Worm (Caenorhabditis elegans): ENCODE data around the gene nhr-136.
A peak's percentile ranks its signal among the peaks of the same experiment; 100 is the strongest.

nhr-136 gene

ce11 chrV:12074886-12075285 is 32.1 kb upstream of the nhr-136 start, which contains the start of gene R07B7.6:
R07B7.6 (minus strand) TSS chrV:12074986.
- TF ChIP-seq mes-4 (tag; optimal IDR thresholded peaks at IDR 0.05) (no peak), efl-1 (GFP tag; optimal IDR thresholded peaks at IDR 0.05) (no peak)

ce11 chrV:12075983-12076382 is 31.0 kb upstream of the nhr-136 start:
- TF ChIP-seq F23B12.7 (tag; optimal IDR thresholded peaks at IDR 0.05; ENCODE audit: insufficient read depth) (peak; percentile 37), nhr-80 (tag; optimal IDR thresholded peaks at IDR 0.05) (peak; percentile 75), lin-40 (tag; optimal IDR thresholded peaks at IDR 0.05) (no peak)

ce11 chrV:12080274-12080673 is 26.7 kb upstream of the nhr-136 start, which contains the start of gene R07B7.9:
R07B7.9 (minus strand) TSS chrV:12080374.
- no peak for TF ChIP-seq Y67H2A.10 (GFP tag; conservative IDR thresholded peaks at IDR 0.05)

DNA sequence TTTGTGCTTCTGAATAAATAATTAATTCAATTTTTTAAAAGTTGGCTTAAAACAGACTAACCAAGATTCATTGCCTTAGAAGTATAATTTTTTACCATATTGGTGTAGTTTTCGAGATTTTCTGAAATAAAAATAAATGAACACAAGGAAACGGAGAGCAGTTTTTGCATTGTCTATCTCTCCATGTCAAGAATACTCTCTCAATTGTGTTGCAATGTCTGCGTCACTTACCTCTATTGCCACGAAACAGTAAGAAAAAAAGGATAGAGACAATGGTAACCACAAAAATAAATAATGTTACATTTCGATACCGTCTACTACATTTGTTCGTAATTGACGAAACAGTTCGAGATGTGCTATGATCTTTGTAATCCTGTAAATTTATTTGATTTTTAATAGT is 24.0 kb upstream of the nhr-136 start, which contains the start of gene R07B7.10:
Gene R07B7.10, plus strand, starts transcription at position 285 of the 400 bp plus-strand sequence.
- no peak for TF ChIP-seq zfh-2 (GFP tag; conservative IDR thresholded peaks at IDR 0.05)
- TF ChIP-seq hmg-1.2 (GFP tag; IDR thresholded peaks at IDR 0.05): peak; percentile 75; the same call in 1 of the 2 replicates

ce11 chrV:12084216-12084615 is 22.7 kb upstream of the nhr-136 start, which contains the start of gene R07B7.8:
R07B7.8 (minus strand) TSS chrV:12084316.
- no peak for TF ChIP-seq C17E4.6 (GFP tag; IDR thresholded peaks at IDR 0.05)

DNA sequence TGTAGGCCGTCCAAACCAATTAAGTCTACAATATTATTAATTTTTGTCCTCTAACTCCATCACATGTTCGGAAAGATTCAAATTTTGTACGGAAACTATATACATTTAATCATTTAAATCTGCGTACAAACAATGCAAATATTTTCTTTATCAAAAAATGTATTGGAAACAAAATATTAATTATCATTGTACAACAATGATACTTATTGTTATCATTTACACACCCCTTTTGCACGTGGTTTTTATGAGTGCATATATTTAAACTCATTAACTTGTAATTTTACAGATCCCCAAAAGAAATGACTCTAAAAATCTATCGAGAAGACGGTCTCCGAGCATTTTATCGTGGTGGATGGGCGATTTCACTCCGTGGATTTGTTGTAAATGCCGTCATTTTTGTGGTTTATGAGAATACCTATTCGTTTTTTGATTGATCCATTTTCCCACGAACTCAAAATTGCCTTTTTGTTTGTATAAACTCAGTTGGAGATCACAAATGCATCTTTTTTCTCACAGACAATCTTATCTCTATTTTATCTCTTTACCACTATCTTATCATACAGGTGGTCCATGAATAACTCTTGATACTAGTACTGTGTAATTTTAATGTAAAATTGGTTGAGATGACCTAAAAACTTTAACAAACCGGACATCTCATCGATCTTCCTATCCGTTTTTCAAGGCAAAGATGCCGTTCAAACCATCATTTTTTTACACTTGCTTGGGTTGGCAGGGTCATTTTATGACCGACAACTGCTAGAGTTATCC is 20.9 kb upstream of the nhr-136 start:
- no peak for TF ChIP-seq Y56A3A.18 (GFP tag; IDR thresholded peaks at IDR 0.05)

ce11 chrV:12086934-12087333 is 20.0 kb upstream of the nhr-136 start, which contains the start of gene gana-1:
gana-1 (plus strand) TSS chrV:12087234.
- no peak for TF ChIP-seq F49E8.2 (tag; optimal IDR thresholded peaks at IDR 0.05; ENCODE audit: insufficient read depth)
- no peak for TF ChIP-seq T07F8.4 (tag; optimal IDR thresholded peaks at IDR 0.05)
- TF ChIP-seq snpc-1.3 (tag; optimal IDR thresholded peaks at IDR 0.05; ENCODE audit: insufficient read depth): no peak
- no peak for TF ChIP-seq B0261.1 (tag; optimal IDR thresholded peaks at IDR 0.05)
- no peak for TF ChIP-seq akir-1 (GFP tag; optimal IDR thresholded peaks at IDR 0.05)
- no peak for TF ChIP-seq D2030.7 (GFP tag; IDR thresholded peaks at IDR 0.05)
- no peak for TF ChIP-seq ceh-40 (GFP tag; IDR thresholded peaks at IDR 0.05)
- no peak for TF ChIP-seq ztf-3 (GFP tag; optimal IDR thresholded peaks at IDR 0.05)
- TF ChIP-seq Y67H2A.10 (GFP tag; conservative IDR thresholded peaks at IDR 0.05): no peak
- no peak for TF ChIP-seq K11D2.4 (GFP tag; IDR thresholded peaks at IDR 0.05)
- no peak for TF ChIP-seq dpff-1 (tag; optimal IDR thresholded peaks at IDR 0.05)
- TF ChIP-seq ztf-6 (GFP tag; IDR thresholded peaks at IDR 0.05): no peak
- no peak for TF ChIP-seq nfya-2 (GFP tag; IDR thresholded peaks at IDR 0.05)
- TF ChIP-seq cebp-1 (GFP tag; IDR thresholded peaks at IDR 0.05): no peak
- no peak for TF ChIP-seq cebp-1 (tag; optimal IDR thresholded peaks at IDR 0.05)
- no peak for TF ChIP-seq sdz-38 (tag; optimal IDR thresholded peaks at IDR 0.05)
- no peak for TF ChIP-seq Y79H2A.3 (GFP tag; conservative IDR thresholded peaks at IDR 0.05)

Measured in whole organism, young adult.